Worm (Caenorhabditis elegans) whole organism, L4/young adult: ENCODE results near the gene let-70.

ENCODE experiments used
- W03F9.2 ChIP-seq: fragments of 150-350 bp; optimal IDR thresholded peaks from 2 replicates; lab custom pipeline; 2014; ENCODE audit warnings: missing biosample characterization, missing genetic modification characterization
- dao-5 ChIP-seq: sonication (generic microtip); optimal IDR thresholded peaks from 2 replicates; lab custom pipeline; 2016; ENCODE audit warnings: missing genotype, missing genetic modification characterization, moderate library complexity, missing compliant biosample characterization
- him-1 ChIP-seq: sonication (generic microtip); optimal IDR thresholded peaks from 2 replicates; lab custom pipeline; 2016; ENCODE audit warnings: missing genotype, missing genetic modification reagents, missing genetic modification characterization, missing compliant biosample characterization

let-70 gene

DNA sequence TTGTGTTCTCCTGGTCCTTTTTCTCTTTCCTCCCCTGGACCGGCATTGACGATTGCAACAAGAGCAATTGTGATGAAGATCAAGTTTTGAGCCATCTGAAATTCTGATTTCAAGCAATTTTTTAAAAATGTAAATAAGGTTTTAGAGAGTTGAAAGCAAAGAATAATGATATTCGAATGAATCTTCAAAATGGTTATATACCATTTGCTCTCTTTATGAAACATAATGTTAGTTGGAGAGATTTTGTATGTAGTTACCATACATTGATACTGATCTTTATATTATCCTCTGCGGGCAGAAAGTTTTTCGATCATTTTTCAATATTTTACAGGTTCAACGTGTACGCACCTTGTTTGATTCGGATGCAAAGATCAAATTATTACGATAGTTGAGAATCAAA is 23.7 kb upstream of the let-70 start, which contains the start of gene srlf-24:
srlf-24 (minus strand) TSS at position 101 of the 400 bp plus-strand sequence.
- TF ChIP-seq him-1: no peak
- no peak for TF ChIP-seq W03F9.2 (tag; lab: Kevin White, UChicago)
- TF ChIP-seq dao-5 (tag; lab: Kevin White, UChicago): no peak

DNA sequence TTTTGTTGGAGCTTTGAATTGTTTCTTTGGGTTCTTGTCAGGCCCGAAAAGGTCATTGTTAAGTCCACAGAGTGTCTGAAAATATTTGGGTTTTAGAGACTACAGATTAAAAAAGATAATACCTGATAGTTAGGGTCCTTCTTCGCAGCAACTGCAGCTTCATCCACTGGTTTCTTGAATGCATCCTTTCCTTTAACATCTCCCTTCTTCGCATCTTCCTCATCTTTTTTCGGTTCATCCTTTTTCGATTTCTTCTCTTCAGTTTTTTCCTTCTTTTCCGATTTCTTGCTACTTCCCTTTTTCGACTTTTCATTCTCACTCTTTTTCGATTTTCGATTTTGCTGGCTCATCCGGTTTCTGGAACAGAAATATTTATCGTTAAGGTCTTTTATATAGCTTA is 21.4 kb upstream of the let-70 start:
- TF ChIP-seq dao-5 (tag; lab: Kevin White, UChicago) (no peak), W03F9.2 (tag; lab: Kevin White, UChicago) (no peak), him-1 (no peak)

DNA sequence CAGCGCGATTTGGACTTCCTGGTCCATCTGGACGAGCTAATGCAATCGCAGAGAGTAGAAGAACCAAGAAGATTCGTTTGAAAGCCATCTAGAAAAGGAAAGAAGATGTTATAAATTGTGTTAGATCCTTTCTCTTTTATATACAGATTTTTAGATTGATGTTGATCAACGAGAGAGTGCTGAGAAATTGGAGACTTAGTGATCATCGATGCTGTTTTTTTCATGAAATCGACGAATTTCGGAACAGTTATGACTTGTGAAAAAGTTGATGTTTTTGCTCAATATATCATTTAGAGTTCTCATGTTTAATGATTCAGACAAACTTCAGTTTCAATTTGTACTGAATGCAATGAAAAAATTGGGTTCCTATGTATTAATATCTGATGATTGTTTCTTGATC is 20.6 kb upstream of the let-70 start, which contains the start of gene srlf-17:
srlf-17 (minus strand) TSS at position 101 of the 400 bp plus-strand sequence.
- no peak for TF ChIP-seq W03F9.2 (tag; lab: Kevin White, UChicago)
- TF ChIP-seq dao-5 (tag; lab: Kevin White, UChicago): no peak
- TF ChIP-seq him-1: no peak

DNA sequence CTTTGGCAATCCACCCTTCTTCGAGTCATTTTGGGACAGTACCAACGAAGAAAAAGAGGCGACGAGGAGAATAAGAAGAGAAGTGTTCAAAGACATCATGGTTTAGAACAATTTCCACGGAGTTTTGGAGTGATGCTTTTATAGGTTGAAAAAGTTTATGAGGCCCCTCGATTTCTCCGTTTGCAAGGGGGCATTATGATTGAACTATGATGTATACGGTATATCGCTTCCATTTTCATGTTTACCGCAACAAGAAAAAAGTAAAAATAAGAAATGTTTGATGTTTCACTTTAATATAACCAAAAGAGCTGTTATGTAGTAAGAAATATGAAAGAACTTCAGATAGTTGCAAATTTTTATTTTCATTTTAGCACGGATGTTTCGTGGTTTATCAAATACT is 19.3 kb upstream of the let-70 start, which contains the start of gene srlf-18:
srlf-18 (minus strand) TSS at position 101 of the 400 bp plus-strand sequence.
- TF ChIP-seq him-1 (no peak), dao-5 (tag; lab: Kevin White, UChicago) (no peak), W03F9.2 (tag; lab: Kevin White, UChicago) (no peak)

DNA sequence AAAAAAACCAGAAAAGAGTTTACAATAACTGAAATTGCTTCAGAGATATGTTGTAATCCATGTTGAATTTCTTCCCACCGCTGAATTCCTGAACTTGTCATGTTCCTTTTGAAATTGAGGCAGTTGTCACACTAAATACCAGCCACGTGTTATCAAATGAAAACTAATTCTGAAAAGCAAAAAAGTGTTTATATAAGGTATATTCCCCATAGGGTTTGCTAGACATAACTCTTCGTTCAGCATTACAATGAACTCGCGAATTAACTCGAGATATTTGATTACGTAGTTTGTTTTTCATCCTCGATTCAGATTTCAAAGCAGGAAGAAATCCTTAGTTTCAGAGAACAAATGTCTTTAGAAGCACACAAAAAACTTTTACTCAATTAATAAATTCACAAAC is 18.2 kb upstream of the let-70 start, which contains the start of gene str-3:
str-3 (minus strand) TSS at position 101 of the 400 bp plus-strand sequence.
- TF ChIP-seq dao-5 (tag; lab: Kevin White, UChicago) (no peak), him-1 (no peak), W03F9.2 (tag; lab: Kevin White, UChicago) (no peak)

DNA sequence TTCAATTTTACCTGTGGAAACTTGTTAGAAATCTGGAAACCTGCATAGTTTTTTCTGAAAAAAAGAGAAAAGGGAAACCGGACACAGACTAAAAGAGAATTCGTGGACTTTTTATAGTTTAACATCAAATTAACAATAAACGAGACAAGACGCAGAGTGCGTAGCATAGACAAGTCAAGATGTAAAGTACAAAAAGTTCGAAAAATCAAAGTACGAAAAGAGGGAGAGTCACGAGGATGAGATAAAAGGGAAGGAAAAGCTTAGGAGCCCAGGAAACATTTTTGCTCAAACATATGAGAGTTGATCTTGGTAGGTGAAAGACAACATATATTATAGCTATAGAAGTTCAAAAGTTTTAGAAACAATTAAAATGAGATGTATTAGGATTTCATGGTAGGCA is 15.7 kb upstream of the let-70 start, which contains the start of gene M7.12:
M7.12 (minus strand) TSS at position 188 of the 400 bp plus-strand sequence.
- TF ChIP-seq dao-5 (tag; lab: Kevin White, UChicago): no peak
- no peak for TF ChIP-seq him-1
- TF ChIP-seq W03F9.2 (tag; lab: Kevin White, UChicago): no peak

DNA sequence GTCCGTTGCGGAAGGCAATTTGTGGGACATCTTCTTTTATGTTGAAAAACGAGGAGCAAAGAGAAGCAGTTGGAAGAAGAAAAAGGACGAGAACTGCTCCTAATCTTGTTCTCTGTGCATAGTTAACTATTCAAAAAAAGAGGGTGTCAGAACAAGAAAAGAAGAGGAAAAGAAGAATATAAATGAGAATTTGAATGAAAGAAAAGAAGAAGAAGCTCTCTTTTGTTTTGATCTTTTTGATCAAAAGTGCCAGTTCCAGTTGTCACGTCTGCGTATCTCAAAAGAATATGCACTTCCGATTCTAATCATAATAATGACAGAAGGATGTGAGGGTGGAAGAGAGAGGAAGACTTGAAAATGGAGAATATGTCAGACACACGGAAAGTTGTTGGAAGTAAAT is 12.9 kb upstream of the let-70 start, which contains the start of gene M7.8:
M7.8 (minus strand) TSS at position 112 of the 400 bp plus-strand sequence.
- no peak for TF ChIP-seq dao-5 (tag; lab: Kevin White, UChicago)
- TF ChIP-seq him-1: no peak
- TF ChIP-seq W03F9.2 (tag; lab: Kevin White, UChicago): no peak

DNA sequence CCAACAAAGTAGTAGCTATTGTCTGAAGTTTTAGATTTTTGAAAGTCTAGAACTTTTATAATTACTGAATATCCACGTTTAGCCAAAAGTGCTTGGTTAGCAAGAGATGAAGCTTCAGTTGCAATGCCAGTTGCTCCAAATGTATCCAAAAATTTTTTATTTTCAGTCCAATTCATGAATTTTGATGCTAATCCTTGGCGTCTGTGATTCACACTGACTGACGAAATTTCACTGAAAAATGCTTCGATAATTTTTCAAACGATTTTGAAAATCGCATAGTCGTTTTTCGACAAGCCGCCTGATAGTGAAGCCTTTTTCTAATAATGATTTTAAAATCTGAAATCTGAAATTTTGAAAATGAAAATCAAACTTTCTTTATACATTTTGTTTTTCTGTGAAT is 12.0 kb upstream of the let-70 start:
- no peak for TF ChIP-seq him-1
- TF ChIP-seq dao-5 (tag; lab: Kevin White, UChicago): no peak
- TF ChIP-seq W03F9.2 (tag; lab: Kevin White, UChicago): no peak

DNA sequence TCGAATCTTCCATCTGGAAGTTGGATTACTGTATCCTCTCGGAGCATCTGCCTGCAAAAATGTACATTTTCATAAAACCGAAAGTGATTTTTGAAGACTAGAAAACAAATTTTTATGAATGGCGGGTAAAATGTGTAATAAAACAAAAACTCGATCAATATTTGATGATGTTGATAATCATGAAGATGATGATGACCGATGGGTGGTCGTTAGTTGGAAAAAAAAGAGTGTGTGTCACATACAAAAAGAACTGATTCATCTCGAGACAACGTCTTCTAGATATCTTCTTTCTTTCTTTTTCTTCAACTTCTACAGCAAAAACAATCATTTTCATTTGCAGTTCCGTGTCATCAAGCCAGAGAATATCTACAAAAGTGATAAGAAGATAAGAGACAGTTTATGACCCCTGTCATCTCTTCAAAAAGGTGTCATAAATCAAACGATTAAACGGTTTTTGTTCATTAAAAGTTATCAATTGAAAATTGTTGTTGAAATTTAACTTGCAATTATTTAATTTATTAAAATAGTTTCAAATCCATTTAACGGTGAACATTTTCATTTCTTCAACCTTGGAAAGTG is 10.5 kb upstream of the let-70 start, which contains the start of gene bcc-1:
bcc-1 (minus strand) TSS at position 51 of the 579 bp plus-strand sequence.
- TF ChIP-seq dao-5 (tag; lab: Kevin White, UChicago) (no peak), him-1 (no peak), W03F9.2 (tag; lab: Kevin White, UChicago) (no peak)

DNA sequence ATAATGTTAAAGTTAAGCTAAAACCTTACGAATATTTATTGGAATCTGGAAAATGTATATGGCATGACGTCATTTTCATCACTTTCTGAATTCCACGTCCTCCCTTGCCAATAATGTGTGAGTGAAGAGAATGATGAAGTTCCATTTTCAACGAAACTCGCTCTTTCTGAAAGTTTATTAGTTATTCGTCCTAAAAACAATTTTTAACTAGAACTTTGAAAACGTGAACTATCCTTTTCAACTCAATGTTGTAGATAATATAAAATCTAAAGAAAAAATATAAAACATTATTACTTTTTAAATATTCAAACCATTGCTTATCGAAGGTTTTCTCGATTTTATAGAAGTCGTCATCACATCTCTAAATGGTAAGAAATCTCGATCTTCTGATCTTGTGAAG is 7.5 kb upstream of the let-70 start, which contains the start of gene M7.7:
M7.7 (plus strand) TSS at position 301 of the 400 bp plus-strand sequence.
- TF ChIP-seq him-1 (no peak), W03F9.2 (tag; lab: Kevin White, UChicago) (no peak), dao-5 (tag; lab: Kevin White, UChicago) (no peak)

DNA sequence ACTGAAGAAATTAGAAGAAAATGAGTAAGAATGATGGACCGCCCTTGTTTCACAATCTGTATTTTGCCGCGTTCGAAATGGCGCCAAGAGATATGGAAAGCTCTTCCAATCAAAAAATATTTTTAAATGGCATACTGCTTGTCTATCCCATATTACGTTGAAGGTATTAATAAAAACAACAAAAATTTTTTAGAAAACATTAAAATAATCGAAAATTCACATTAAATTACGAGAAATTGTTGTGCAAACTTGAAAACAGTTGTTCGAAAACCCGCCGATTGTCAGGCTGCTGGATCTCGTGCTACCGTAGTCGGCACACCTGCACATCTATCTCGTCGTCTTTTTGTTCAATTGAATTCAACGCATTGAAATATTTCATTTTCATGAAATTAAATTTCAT is 1.6 kb upstream of the let-70 start, which contains the start of gene klc-1:
klc-1 (plus strand) TSS at position 127 of the 400 bp plus-strand sequence.
- TF ChIP-seq W03F9.2 (tag; lab: Kevin White, UChicago) (no peak), dao-5 (tag; lab: Kevin White, UChicago) (no peak)

DNA sequence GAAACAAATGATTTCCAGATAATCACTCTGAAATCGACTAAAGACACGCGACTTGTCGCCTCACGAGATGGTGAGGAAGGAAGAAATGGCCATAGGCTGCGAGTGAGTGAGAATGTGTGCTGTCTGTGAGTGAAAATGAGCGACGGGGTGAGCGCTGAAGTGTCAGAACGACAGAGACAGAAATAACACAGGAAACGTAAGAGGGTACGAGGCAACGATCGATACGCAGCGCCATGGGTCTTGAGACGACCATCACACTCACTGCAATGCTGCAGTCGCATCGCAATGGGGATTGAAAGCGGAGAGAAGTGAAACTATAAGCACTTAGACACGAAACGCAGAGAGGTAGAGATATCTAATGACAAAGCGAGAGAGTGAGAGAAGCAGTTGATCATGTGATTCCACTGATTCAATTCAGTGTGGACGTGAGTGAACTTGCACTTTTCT is 759 bp upstream of the let-70 start:
- TF ChIP-seq W03F9.2 (tag; lab: Kevin White, UChicago) (peak; percentile 70), him-1 (peak; percentile 90), dao-5 (tag; lab: Kevin White, UChicago) (peak; percentile 52)

DNA sequence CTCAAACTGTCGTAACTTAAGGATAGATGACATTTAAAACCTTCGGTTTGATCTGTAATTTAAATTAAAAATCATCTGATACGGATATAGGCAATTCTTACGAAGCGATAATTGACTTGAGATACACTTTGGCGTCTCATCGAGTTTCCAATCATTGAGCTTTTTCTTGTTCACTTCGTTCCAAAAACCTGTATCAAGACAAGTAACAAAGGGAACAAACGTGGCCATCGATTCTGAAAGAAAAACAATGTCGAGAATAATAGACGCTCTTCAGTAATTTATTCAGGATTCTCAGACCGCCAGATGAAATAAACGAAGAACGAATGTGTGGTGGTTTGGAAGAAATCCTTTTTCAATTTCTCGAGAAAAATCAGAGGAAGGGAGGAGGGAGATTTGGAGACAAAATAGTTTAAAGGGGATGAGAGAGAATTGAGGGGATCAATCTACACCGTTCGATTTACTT is 1.2 kb downstream of the let-70 start, which contains the start of gene atg-7:
atg-7 (minus strand) TSS at position 233 of the 463 bp plus-strand sequence.
- TF ChIP-seq him-1 (no peak), W03F9.2 (tag; lab: Kevin White, UChicago) (no peak), dao-5 (tag; lab: Kevin White, UChicago) (no peak)

DNA sequence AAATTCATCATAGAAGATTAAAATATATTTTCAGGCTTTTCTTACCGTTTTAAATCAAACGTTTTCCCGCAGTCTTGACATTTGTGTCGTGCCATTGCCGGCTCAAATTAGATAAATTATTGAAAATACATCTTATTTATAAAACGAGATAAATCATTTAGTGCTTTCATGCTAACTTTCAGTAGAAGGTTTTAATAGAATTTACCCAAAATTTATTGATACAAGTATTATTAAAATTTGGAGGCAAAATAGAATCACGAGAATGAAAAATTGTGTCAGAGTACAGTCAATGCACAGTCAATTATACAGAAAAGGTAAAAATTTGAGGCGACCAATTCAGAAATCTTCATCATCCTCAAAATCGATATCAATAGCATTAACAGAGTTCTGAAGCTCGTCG is 3.6 kb downstream of the let-70 start, which contains the start of gene Y5F2A.4:
Y5F2A.4 (minus strand) TSS at position 101 of the 400 bp plus-strand sequence.
- TF ChIP-seq him-1 (no peak), W03F9.2 (tag; lab: Kevin White, UChicago) (no peak), dao-5 (tag; lab: Kevin White, UChicago) (no peak)
